Worm (Caenorhabditis elegans): Measurements from ENCODE around the gene hlh-19.

Gene hlh-19

DNA sequence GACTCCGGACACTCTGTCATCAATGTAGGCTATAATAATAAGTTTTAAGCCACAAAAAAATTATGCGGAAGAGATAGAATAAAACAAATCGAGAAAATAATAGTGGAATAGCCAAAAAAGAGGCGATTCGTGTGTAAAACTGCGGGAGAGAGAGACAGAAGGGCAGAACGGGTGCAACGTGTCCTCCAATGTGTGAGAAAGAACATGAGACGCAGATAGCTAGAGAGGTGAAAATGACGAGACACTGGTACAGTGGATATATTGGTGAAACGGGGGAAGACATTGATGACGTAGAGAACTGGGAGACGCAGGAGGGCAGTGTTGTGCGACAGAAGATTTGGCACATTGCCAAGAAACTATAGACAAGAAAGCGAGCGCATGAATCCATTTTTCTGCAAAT is 21.4 kb downstream of the hlh-19 start, which contains the start of gene F28C10.3 (continued):
- TF ChIP-seq let-607 (tag; optimal IDR thresholded peaks at IDR 0.05) = peak in 1 of 2 experiments; percentile 22
- peak; percentile 67; the same call in 1 of the 2 replicates for TF ChIP-seq hmg-1.2 (GFP tag; IDR thresholded peaks at IDR 0.05)
- peak; percentile 60 for TF ChIP-seq atf-7 (tag; optimal IDR thresholded peaks at IDR 0.05)
- TF ChIP-seq ekl-4 (GFP tag; IDR thresholded peaks at IDR 0.05) = no peak
- TF ChIP-seq F33H1.4 (GFP tag; IDR thresholded peaks at IDR 0.05) = no peak
- TF ChIP-seq K12H6.12 (tag; optimal IDR thresholded peaks at IDR 0.05) = peak; percentile 56
- TF ChIP-seq F39B2.1 (GFP tag; IDR thresholded peaks at IDR 0.05) = no peak
- TF ChIP-seq ztf-22 (GFP tag; optimal IDR thresholded peaks at IDR 0.05) = no peak

DNA sequence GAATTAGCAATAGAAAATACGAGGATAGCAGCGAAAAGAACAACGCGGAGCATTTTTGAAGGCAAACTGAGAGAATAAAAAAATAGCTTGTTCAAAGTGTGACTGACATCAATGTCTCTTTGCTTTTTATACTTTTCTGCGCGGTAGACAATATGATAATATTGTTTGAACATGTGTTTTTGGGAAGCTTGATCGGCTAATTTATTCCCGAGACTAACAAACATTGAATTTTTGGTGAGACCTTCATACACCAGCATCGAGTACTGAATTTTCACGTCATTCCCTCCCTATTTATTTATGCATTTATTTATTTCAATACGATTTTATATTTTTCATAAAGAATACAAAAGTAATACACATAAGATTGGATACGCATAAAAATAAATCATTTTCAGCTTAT is 26.2 kb downstream of the hlh-19 start, which contains the start of gene B0310.6:
Gene B0310.6, minus strand, starts transcription at position 101 of the 400 bp plus-strand sequence.
- no peak for TF ChIP-seq attf-6 (GFP tag; IDR thresholded peaks at IDR 0.05)
- TF ChIP-seq F57A8.1 (GFP tag; optimal IDR thresholded peaks at IDR 0.05) = no peak
- no peak for TF ChIP-seq fkh-3 (tag; optimal IDR thresholded peaks at IDR 0.05)
- no peak for TF ChIP-seq B0336.3 (GFP tag; IDR thresholded peaks at IDR 0.05)
- no peak for TF ChIP-seq tlf-1 (GFP tag; optimal IDR thresholded peaks at IDR 0.05)
- no peak for TF ChIP-seq T26A5.8 (tag; optimal IDR thresholded peaks at IDR 0.05)
- no peak for TF ChIP-seq sdz-38 (tag; optimal IDR thresholded peaks at IDR 0.05)
- TF ChIP-seq atf-7 (tag; optimal IDR thresholded peaks at IDR 0.05) = no peak
- no peak for TF ChIP-seq ztf-6 (GFP tag; IDR thresholded peaks at IDR 0.05)
- TF ChIP-seq rpc-1 (optimal IDR thresholded peaks at IDR 0.05) = no peak
- TF ChIP-seq rpc-1 (tag; optimal IDR thresholded peaks at IDR 0.05) = no peak
- TF ChIP-seq Y53F4B.3 (GFP tag; IDR thresholded peaks at IDR 0.05) = no peak
- TF ChIP-seq ets-4 (GFP tag; optimal IDR thresholded peaks at IDR 0.05) = no peak
- no peak for TF ChIP-seq bed-2 (GFP tag; IDR thresholded peaks at IDR 0.05)
- TF ChIP-seq let-607 (tag; optimal IDR thresholded peaks at IDR 0.05) = no peak
- no peak for TF ChIP-seq madf-3 (GFP tag; IDR thresholded peaks at IDR 0.05)
- no peak for TF ChIP-seq egrh-3 (GFP tag; IDR thresholded peaks at IDR 0.05)
- TF ChIP-seq tbp1 (GFP tag; optimal IDR thresholded peaks at IDR 0.05) = no peak
- no peak for TF ChIP-seq nhr-120 (GFP tag; IDR thresholded peaks at IDR 0.05)
- no peak for TF ChIP-seq C17E4.6 (GFP tag; IDR thresholded peaks at IDR 0.05)

DNA sequence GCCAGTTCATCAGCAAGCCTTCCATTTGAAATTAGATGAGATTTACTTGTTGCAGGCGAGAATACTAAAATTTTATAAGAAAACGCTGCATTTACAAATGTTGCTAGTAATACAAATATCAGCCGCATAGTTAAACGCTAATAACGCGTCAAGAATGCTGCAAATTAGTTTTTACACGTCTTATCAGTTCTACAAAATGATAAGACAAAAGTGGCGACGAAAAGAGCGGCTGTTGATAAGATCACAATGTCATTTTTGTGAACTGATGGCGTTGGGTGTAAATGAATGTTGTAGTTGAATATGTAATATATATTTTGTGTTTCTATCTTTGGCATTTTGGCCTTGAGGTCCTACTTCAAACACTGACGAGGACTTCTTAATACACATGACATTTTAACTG is 27.1 kb downstream of the hlh-19 start, which contains the start of gene ugt-46:
Gene ugt-46, minus strand, starts transcription at position 279 of the 400 bp plus-strand sequence.
- TF ChIP-seq mxl-1 (tag; optimal IDR thresholded peaks at IDR 0.05) (no peak), nhr-80 (tag; optimal IDR thresholded peaks at IDR 0.05) (peak; percentile 70), lsl-1 (GFP tag; optimal IDR thresholded peaks at IDR 0.05) (no peak), ceh-91 (GFP tag; IDR thresholded peaks at IDR 0.05) (no peak), ceh-40 (GFP tag; IDR thresholded peaks at IDR 0.05) (no peak), somi-1 (GFP tag; optimal IDR thresholded peaks at IDR 0.05) (no peak)

DNA sequence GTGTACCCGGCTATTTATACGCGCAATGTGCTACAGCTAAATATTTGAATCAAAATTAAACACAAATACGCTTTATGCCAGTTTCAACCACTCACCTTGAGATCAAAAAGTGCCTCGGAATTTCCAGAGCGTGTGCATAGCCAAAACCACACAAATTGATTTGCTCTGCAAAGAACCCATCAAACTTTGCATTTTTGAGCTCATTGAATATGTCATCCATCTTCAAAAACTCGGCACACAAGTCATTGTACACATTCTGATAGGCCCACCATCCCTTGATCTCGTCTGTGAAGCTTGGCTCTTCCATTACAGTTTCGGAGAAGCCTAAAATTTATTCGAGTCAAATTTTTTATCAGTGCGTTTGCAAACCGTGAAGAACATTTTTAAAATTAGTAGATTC is 27.7 kb downstream of the hlh-19 start:
- TF ChIP-seq bed-1 (GFP tag; IDR thresholded peaks at IDR 0.05) (no peak), egrh-3 (GFP tag; IDR thresholded peaks at IDR 0.05) (no peak), ztf-3 (GFP tag; optimal IDR thresholded peaks at IDR 0.05) (no peak), lin-40 (tag; optimal IDR thresholded peaks at IDR 0.05) (no peak), tbx-9 (tag; optimal IDR thresholded peaks at IDR 0.05; ENCODE audit: borderline replicate concordance) (no peak), F39B2.1 (GFP tag; IDR thresholded peaks at IDR 0.05) (no peak), C06A6.2 (GFP tag; conservative IDR thresholded peaks at IDR 0.05) (no peak), T07F8.4 (tag; optimal IDR thresholded peaks at IDR 0.05) (no peak), attf-5 (GFP tag; optimal IDR thresholded peaks at IDR 0.05) (no peak), attf-3 (GFP tag; conservative IDR thresholded peaks at IDR 0.05) (no peak), nfya-2 (GFP tag; IDR thresholded peaks at IDR 0.05) (no peak), unc-130 (GFP tag; optimal IDR thresholded peaks at IDR 0.05) (no peak), ceh-27 (GFP tag; optimal IDR thresholded peaks at IDR 0.05) (no peak)
